Fruit fly (Drosophila melanogaster): ENCODE data around the gene CG7991.
A peak's percentile ranks its signal among the peaks of the same experiment; 100 is the strongest.

The CG7991 gene

dm6 chr3L:1692122-1692786 is 17.7 kb downstream of the CG7991 start (continued):
- peak; percentile 85 for TF ChIP-seq Eip93F (GFP tag; optimal IDR thresholded peaks at IDR 0.05)
- TF ChIP-seq Sox15 (GFP tag; optimal IDR thresholded peaks at IDR 0.05) = peak; percentile 85
- TF ChIP-seq Eip75B (GFP tag; optimal IDR thresholded peaks at IDR 0.05) = peak; percentile 93
- peak; percentile 84 for TF ChIP-seq Ets21C (GFP tag; optimal IDR thresholded peaks at IDR 0.05)
- TF ChIP-seq CG15336 (GFP tag; IDR thresholded peaks at IDR 0.05) = peak; percentile 85
- peak; percentile 82 for TF ChIP-seq CG16779 (tag; optimal IDR thresholded peaks at IDR 0.05)
- TF ChIP-seq topi (GFP tag; optimal IDR thresholded peaks at IDR 0.05) = peak; percentile 90
- TF ChIP-seq CG11902 (GFP tag; optimal IDR thresholded peaks at IDR 0.05) = peak; percentile 78
- TF ChIP-seq Lpt (GFP tag; optimal IDR thresholded peaks at IDR 0.05) = peak; percentile 77
- peak; percentile 91 for TF ChIP-seq Sox102F (GFP tag; optimal IDR thresholded peaks at IDR 0.05)
- TF ChIP-seq fd59A (GFP tag; optimal IDR thresholded peaks at IDR 0.05) = peak; percentile 92
- TF ChIP-seq ss (GFP tag; optimal IDR thresholded peaks at IDR 0.05) = peak; percentile 78 to 81
- peak; percentile 90 for TF ChIP-seq acj6 (GFP tag; optimal IDR thresholded peaks at IDR 0.05)
- peak; percentile 84 for TF ChIP-seq CG3032 (tag; optimal IDR thresholded peaks at IDR 0.05)
- TF ChIP-seq lz (GFP tag; optimal IDR thresholded peaks at IDR 0.05) = peak; percentile 90
- peak; percentile 88 for TF ChIP-seq CG6808 (GFP tag; optimal IDR thresholded peaks at IDR 0.05)

- TF ChIP-seq Eip78C (GFP tag) (peak; percentile 74), net (GFP tag; optimal IDR thresholded peaks at IDR 0.05) (no peak), svp (GFP tag) (no peak), ss (GFP tag; optimal IDR thresholded peaks at IDR 0.05) (no peak), acj6 (GFP tag; optimal IDR thresholded peaks at IDR 0.05) (no peak), achi (GFP tag; optimal IDR thresholded peaks at IDR 0.05) (peak; percentile 32), esn (GFP tag; optimal IDR thresholded peaks at IDR 0.05) (no peak), salr (GFP tag; optimal IDR thresholded peaks at IDR 0.05) (peak in 1 of 2 experiments; percentile 26), CG32006 (GFP tag; optimal IDR thresholded peaks at IDR 0.05) (no peak), spab (GFP tag; optimal IDR thresholded peaks at IDR 0.05) (peak; percentile 51), pdm3 (GFP tag; optimal IDR thresholded peaks at IDR 0.05) (no peak), CG6808 (GFP tag; optimal IDR thresholded peaks at IDR 0.05) (peak; percentile 32), CG8119 (GFP tag; IDR thresholded peaks at IDR 0.05) (0 out of 3 replicates have a peak, but pooled peaks have one; percentile 19), fd59A (GFP tag; optimal IDR thresholded peaks at IDR 0.05) (peak; percentile 18), Eip93F (GFP tag; optimal IDR thresholded peaks at IDR 0.05) (no peak), CG3032 (tag; optimal IDR thresholded peaks at IDR 0.05) (peak; percentile 48), Ets96B (tag; optimal IDR thresholded peaks at IDR 0.05) (peak; percentile 69), Hr38 (GFP tag; optimal IDR thresholded peaks at IDR 0.05) (no peak), CG6163 (GFP tag; IDR thresholded peaks at IDR 0.05) (peak; percentile 35; the same call in 1 of the 3 replicates), OdsH (GFP tag; optimal IDR thresholded peaks at IDR 0.05) (no peak), CG10631 (GFP tag; optimal IDR thresholded peaks at IDR 0.05) (peak; percentile 17), CG16779 (tag; optimal IDR thresholded peaks at IDR 0.05) (no peak), CG15336 (GFP tag; IDR thresholded peaks at IDR 0.05) (no peak), Hr4 (GFP tag; optimal IDR thresholded peaks at IDR 0.05) (no peak), CG7368 (GFP tag; optimal IDR thresholded peaks at IDR 0.05) (no peak), dac (GFP tag; optimal IDR thresholded peaks at IDR 0.05) (no peak), CG10669 (GFP tag; optimal IDR thresholded peaks at IDR 0.05) (peak; percentile 68), vri (GFP tag; optimal IDR thresholded peaks at IDR 0.05) (no peak), eg (GFP tag; IDR thresholded peaks at IDR 0.05) (no peak), CG3919 (GFP tag; optimal IDR thresholded peaks at IDR 0.05) (peak; percentile 46), Eip75B (GFP tag; optimal IDR thresholded peaks at IDR 0.05) (no peak), CG34406 (GFP tag; optimal IDR thresholded peaks at IDR 0.05) (no peak), cyc (GFP tag; optimal IDR thresholded peaks at IDR 0.05) (peak; percentile 23), CG9139 (GFP tag; optimal IDR thresholded peaks at IDR 0.05) (peak; percentile 10), topi (GFP tag; optimal IDR thresholded peaks at IDR 0.05) (no peak)
Observed at dm6 chr3L:1692859-1693258, 18.4 kb downstream of the CG7991 start.

All from whole organism, prepupa.